Worm (Caenorhabditis elegans): ENCODE results near the gene Y57E12B.1.

DNA sequence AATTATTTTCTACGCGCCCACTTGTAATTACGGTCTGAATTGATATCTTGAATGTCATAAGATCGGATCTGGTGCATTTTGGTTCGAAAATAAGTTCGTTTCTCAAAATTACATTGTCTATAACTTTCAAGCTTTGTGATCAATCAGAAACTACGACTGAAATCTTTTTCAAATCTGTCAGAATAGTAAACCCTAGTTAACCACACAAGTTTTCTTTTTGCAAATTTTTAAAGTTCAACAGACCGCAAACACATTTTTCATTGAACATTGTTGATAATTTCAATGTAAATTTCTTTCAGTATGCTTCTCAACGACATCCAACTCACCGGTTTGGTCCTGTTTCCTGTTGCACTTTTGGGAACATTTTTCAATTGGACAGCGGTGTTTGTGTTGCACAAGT lies 23.2 kb downstream of the Y57E12B.1 start, which contains the start of gene srx-59:
- TF ChIP-seq nhr-28 (tag; optimal IDR thresholded peaks at IDR 0.05) (no peak), ztf-4 (tag; optimal IDR thresholded peaks at IDR 0.05) (no peak)
